Worm (Caenorhabditis elegans): Measurements from ENCODE around the gene hint-3.

DNA sequence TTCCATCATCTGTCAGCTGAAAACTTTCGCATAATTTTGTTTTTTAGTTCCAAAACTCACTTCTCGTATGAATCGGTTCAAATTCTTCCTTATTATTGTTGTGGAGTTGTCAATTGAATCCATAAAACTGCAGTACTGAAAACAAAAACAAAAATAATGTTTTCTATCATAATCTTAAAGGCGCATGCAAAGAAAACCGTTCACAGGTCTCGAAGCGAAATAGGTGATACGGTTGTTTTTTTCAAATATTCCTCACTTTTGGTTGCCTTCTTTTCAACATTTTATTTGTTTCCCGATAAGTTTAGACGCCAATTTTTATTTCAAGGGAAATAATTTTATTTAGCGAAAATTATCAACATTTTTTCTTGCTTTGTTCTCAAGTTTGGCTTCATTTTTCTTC lies 43.3 kb downstream of the hint-3 start:
- TF ChIP-seq mml-1 (tag; optimal IDR thresholded peaks at IDR 0.05) (no peak), snpc-4 (tag; optimal IDR thresholded peaks at IDR 0.05) (no peak), nhr-12 (tag; optimal IDR thresholded peaks at IDR 0.05) (no peak), mdl-1 (tag; optimal IDR thresholded peaks at IDR 0.05) (no peak), jun-1 (tag; optimal IDR thresholded peaks at IDR 0.05) (no peak), fos-1 (tag; optimal IDR thresholded peaks at IDR 0.05) (no peak), ama-1 (optimal IDR thresholded peaks at IDR 0.05) (no peak), nfya-1 (tag; optimal IDR thresholded peaks at IDR 0.05; ENCODE audit: insufficient read depth) (no peak), skn-1 (tag; optimal IDR thresholded peaks at IDR 0.05) (no peak), ztf-11 (tag; optimal IDR thresholded peaks at IDR 0.05) (no peak)
